Worm (Caenorhabditis elegans) whole organism, L2 larva: Measurements from ENCODE around the gene ttr-48.

ENCODE experiments used
- C34F6.9 ChIP-seq: fragments of 150-350 bp; optimal IDR thresholded peaks from 2 replicates; lab custom pipeline; 2014; ENCODE audit warnings: missing biosample characterization, missing genetic modification characterization
- F13H6.1 ChIP-seq: sonication (generic microtip); optimal IDR thresholded peaks from 2 replicates; lab custom pipeline; 2016; ENCODE audit warnings: missing genetic modification characterization, missing compliant biosample characterization
- Y55F3AM.14 ChIP-seq: fragments of 200-800 bp; sonication (Bioruptor generic); optimal IDR thresholded peaks from 2 replicates; lab custom pipeline; 2018; ENCODE audit warnings: mild to moderate bottlenecking, missing genetic modification characterization, missing compliant biosample characterization
- alr-1 ChIP-seq: fragments of 150-350 bp; optimal IDR thresholded peaks from 2 replicates; lab custom pipeline; 2014; ENCODE audit warnings: missing biosample characterization, missing genetic modification characterization
- aly-2 ChIP-seq: fragments of 150-350 bp; optimal IDR thresholded peaks from 2 replicates; lab custom pipeline; 2014; ENCODE audit warnings: missing biosample characterization, missing genetic modification characterization
- blmp-1 ChIP-seq: sonication (generic microtip); optimal IDR thresholded peaks from 2 replicates; lab custom pipeline; 2017; ENCODE audit warnings: missing genetic modification characterization, mild to moderate bottlenecking, missing compliant biosample characterization, antibody characterized with exemption, moderate library complexity; ENCODE audit not compliant: insufficient read depth
- ceh-16 ChIP-seq: fragments of 150-350 bp; optimal IDR thresholded peaks from 2 replicates; lab custom pipeline; 2014; ENCODE audit warnings: missing biosample characterization, missing genetic modification characterization
- ceh-82 ChIP-seq: fragments of 150-350 bp; optimal IDR thresholded peaks from 2 replicates; lab custom pipeline; 2014; ENCODE audit warnings: missing biosample characterization, missing genetic modification characterization
- crh-2 ChIP-seq: sonication (generic microtip); optimal IDR thresholded peaks from 2 replicates; lab custom pipeline; 2017; ENCODE audit warnings: missing biosample characterization, missing genetic modification characterization
- dmd-4 ChIP-seq: sonication (generic microtip); optimal IDR thresholded peaks from 2 replicates; lab custom pipeline; 2017; ENCODE audit warnings: missing biosample characterization, missing genetic modification characterization
- egl-27 ChIP-seq: sonication (generic microtip); optimal IDR thresholded peaks from 3 replicates; lab custom pipeline; 2017; ENCODE audit warnings: missing biosample characterization, missing genetic modification reagents, missing genetic modification characterization
- elt-3 ChIP-seq: sonication (generic microtip); optimal IDR thresholded peaks from 2 replicates; lab custom pipeline; 2017; ENCODE audit warnings: missing biosample characterization, missing genetic modification characterization
- fos-1 ChIP-seq: fragments of 150-350 bp; optimal IDR thresholded peaks from 2 replicates; lab custom pipeline; 2014; ENCODE audit warnings: missing biosample characterization, missing genetic modification characterization
- lin-13 ChIP-seq: fragments of 150-350 bp; optimal IDR thresholded peaks from 2 replicates; lab custom pipeline; 2014; ENCODE audit warnings: missing biosample characterization, missing genetic modification reagents, missing genetic modification characterization
- lin-39 ChIP-seq: fragments of 150-350 bp; optimal IDR thresholded peaks from 2 replicates; lab custom pipeline; 2014; ENCODE audit warnings: missing biosample characterization, missing genetic modification reagents, missing genetic modification characterization
- lsy-2 ChIP-seq, 2 experiments: fragments of 150-350 bp in 1 of 2; sonication (generic microtip) in 1 of 2; optimal IDR thresholded peaks; 2 replicates each; lab custom pipeline; 2014 to 2017; ENCODE audit warnings: missing biosample characterization in 2 of 2, missing genetic modification characterization in 2 of 2
- mdl-1 ChIP-seq, 2 experiments: fragments of 150-350 bp in 1 of 2; sonication (generic microtip) in 1 of 2; optimal IDR thresholded peaks; 2 replicates each; lab custom pipeline; 2017; ENCODE audit warnings: missing biosample characterization in 2 of 2, missing genetic modification characterization in 2 of 2
- nhr-10 ChIP-seq: sonication (generic microtip); optimal IDR thresholded peaks from 2 replicates; lab custom pipeline; 2017; ENCODE audit warnings: missing biosample characterization, missing genetic modification characterization
- nhr-12 ChIP-seq: fragments of 150-350 bp; optimal IDR thresholded peaks from 2 replicates; lab custom pipeline; 2014; ENCODE audit warnings: missing biosample characterization, missing genetic modification characterization
- nhr-129 ChIP-seq: fragments of 150-350 bp; optimal IDR thresholded peaks from 2 replicates; lab custom pipeline; 2014; ENCODE audit warnings: missing biosample characterization, missing genetic modification characterization
- nhr-21 ChIP-seq: fragments of 150-350 bp; optimal IDR thresholded peaks from 2 replicates; lab custom pipeline; 2014; ENCODE audit warnings: missing biosample characterization, missing genetic modification characterization
- nhr-23 ChIP-seq: fragments of 150-350 bp; optimal IDR thresholded peaks from 2 replicates; lab custom pipeline; 2014; ENCODE audit warnings: missing biosample characterization, missing genetic modification reagents, missing genetic modification characterization
- nhr-237 ChIP-seq: fragments of 150-350 bp; optimal IDR thresholded peaks from 2 replicates; lab custom pipeline; 2014; ENCODE audit warnings: missing biosample characterization, missing genetic modification characterization
- nhr-25 ChIP-seq: fragments of 150-350 bp; sonication (generic microtip); optimal IDR thresholded peaks from 3 replicates; lab custom pipeline; 2014; ENCODE audit warnings: missing biosample characterization, missing genetic modification characterization
- nhr-6 ChIP-seq: fragments of 150-350 bp; optimal IDR thresholded peaks from 2 replicates; lab custom pipeline; 2014; ENCODE audit warnings: missing biosample characterization, missing genetic modification characterization
- peb-1 ChIP-seq: fragments of 150-350 bp; optimal IDR thresholded peaks from 2 replicates; lab custom pipeline; 2014; ENCODE audit warnings: missing biosample characterization, missing genetic modification characterization
- sem-4 ChIP-seq: fragments of 150-350 bp; optimal IDR thresholded peaks from 2 replicates; lab custom pipeline; 2014; ENCODE audit warnings: missing biosample characterization, missing genetic modification reagents, missing genetic modification characterization
- skn-1 ChIP-seq: sonication (generic microtip); optimal IDR thresholded peaks from 2 replicates; lab custom pipeline; 2017; ENCODE audit warnings: missing biosample characterization, missing genetic modification characterization
- sma-3 ChIP-seq: sonication (generic microtip); optimal IDR thresholded peaks from 2 replicates; lab custom pipeline; 2016; ENCODE audit warnings: missing genetic modification reagents, missing genetic modification characterization, missing compliant biosample characterization
- sma-9 ChIP-seq, 2 experiments: fragments of 150-350 bp in 1 of 2; sonication (generic microtip) in 1 of 2; optimal IDR thresholded peaks; 2 replicates each; lab custom pipeline; 2014 to 2016; ENCODE audit warnings: missing genetic modification characterization in 2 of 2, mild to moderate bottlenecking in 1 of 2, missing biosample characterization in 1 of 2, missing compliant biosample characterization in 1 of 2, missing genetic modification reagents in 1 of 2, moderate library complexity in 1 of 2
- snpc-4 ChIP-seq: fragments of 150-350 bp; optimal IDR thresholded peaks from 2 replicates; lab custom pipeline; 2014; ENCODE audit warnings: missing biosample characterization, missing genetic modification characterization
- unc-55 ChIP-seq: fragments of 150-350 bp; sonication (generic microtip); optimal IDR thresholded peaks from 3 replicates; lab custom pipeline; 2014; ENCODE audit warnings: missing biosample characterization, missing genetic modification reagents, missing genetic modification characterization
- zag-1 ChIP-seq: fragments of 150-350 bp; optimal IDR thresholded peaks from 2 replicates; lab custom pipeline; 2014; ENCODE audit warnings: missing biosample characterization, missing genetic modification characterization
- ztf-4 ChIP-seq: fragments of 150-350 bp; optimal IDR thresholded peaks from 2 replicates; lab custom pipeline; 2014; ENCODE audit warnings: missing biosample characterization, missing genetic modification characterization

The ttr-48 gene

DNA sequence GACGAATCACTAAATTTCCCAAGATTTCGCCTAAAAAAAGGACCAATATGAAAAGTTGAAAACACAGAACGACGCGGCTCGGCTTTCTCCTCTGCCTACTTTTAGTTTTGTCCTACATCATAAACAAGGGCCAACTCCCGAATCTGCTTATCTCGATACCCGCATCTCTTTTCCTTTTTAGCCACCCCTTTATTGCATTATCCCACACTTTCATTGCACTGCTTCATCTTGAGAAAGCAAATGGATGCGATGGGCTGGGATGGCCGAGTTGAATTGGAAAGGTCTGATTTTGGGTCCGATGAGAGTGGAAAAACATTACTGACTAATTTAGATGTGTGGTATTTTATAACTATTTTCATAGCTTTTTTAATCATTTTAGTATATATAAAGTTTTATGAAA is 13.5 kb upstream of the ttr-48 start:
- TF ChIP-seq skn-1 (tag; lab: Kevin White, UChicago) (no peak), ceh-82 (tag; lab: Kevin White, UChicago) (no peak), elt-3 (tag; lab: Kevin White, UChicago) (no peak), aly-2 (no peak), lin-13 (no peak), nhr-10 (tag; lab: Kevin White, UChicago) (no peak), nhr-237 (tag; lab: Kevin White, UChicago) (no peak), C34F6.9 (tag; lab: Kevin White, UChicago) (no peak), snpc-4 (tag; lab: Kevin White, UChicago) (no peak), nhr-129 (tag; lab: Kevin White, UChicago) (no peak), sma-9 (GFP tag; optimal IDR thresholded peaks at IDR 0.05; lab: Kevin White, UChicago) (no peak), sma-9 (tag; optimal IDR thresholded peaks at IDR 0.05; lab: Kevin White, UChicago) (no peak)
- TF ChIP-seq, all 48 proteins: peak for 0

ce11 chrX:3853901-3854300 is 11.7 kb upstream of the ttr-48 start:
- peak; percentile 74 for TF ChIP-seq F13H6.1 (tag; lab: Kevin White, UChicago)
- TF ChIP-seq lsy-2 (tag; optimal IDR thresholded peaks at IDR 0.05; lab: Kevin White, UChicago): peak in 1 of 2 experiments; percentile 24
- peak; percentile 9 for TF ChIP-seq sem-4 (tag; lab: Kevin White, UChicago)
- no peak for TF ChIP-seq dmd-4 (tag; lab: Kevin White, UChicago)
- peak; percentile 0 for TF ChIP-seq ztf-4 (tag; lab: Kevin White, UChicago)
- peak; percentile 62 for TF ChIP-seq sma-9 (GFP tag; optimal IDR thresholded peaks at IDR 0.05; lab: Kevin White, UChicago)
- no peak for TF ChIP-seq sma-9 (tag; optimal IDR thresholded peaks at IDR 0.05; lab: Kevin White, UChicago)
- TF ChIP-seq nhr-23 (tag; lab: Kevin White, UChicago): no peak
- TF ChIP-seq unc-55: peak; percentile 10

DNA sequence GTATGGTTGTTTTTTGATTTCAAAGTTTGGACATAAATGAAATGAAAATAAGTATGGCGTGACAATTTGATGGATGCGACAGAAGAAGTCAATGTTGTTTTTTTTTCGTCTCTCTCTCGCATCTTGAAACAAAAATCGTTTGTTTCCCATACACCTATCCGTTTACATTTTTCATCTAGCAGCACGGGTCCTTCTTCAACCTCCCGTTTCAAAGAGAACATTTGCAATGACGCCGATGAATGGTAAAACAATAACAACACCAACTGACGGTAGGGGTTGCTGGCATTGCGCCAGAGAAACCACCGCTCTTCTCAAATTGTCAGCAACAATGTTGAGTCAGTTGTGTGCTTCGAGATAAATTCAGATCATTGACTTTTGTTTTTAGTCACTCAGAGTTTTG is 3.1 kb downstream of the ttr-48 start:
- TF ChIP-seq crh-2 (tag; lab: Kevin White, UChicago) (no peak), peb-1 (no peak), sma-3 (GFP tag; lab: Kevin White, UChicago) (peak; percentile 2), fos-1 (peak; percentile 3), nhr-12 (tag; lab: Kevin White, UChicago) (no peak), C34F6.9 (tag; lab: Kevin White, UChicago) (no peak), lin-39 (tag; lab: Kevin White, UChicago) (no peak), nhr-21 (tag; lab: Kevin White, UChicago) (no peak), Y55F3AM.14 (GFP tag; lab: Kevin White, UChicago) (no peak), egl-27 (tag; lab: Kevin White, UChicago) (peak; percentile 13), lin-13 (no peak), nhr-129 (tag; lab: Kevin White, UChicago) (peak; percentile 83), sem-4 (tag; lab: Kevin White, UChicago) (peak; percentile 55), sma-9 (GFP tag; optimal IDR thresholded peaks at IDR 0.05; lab: Kevin White, UChicago) (peak; percentile 89), sma-9 (tag; optimal IDR thresholded peaks at IDR 0.05; lab: Kevin White, UChicago) (no peak), nhr-6 (tag; lab: Kevin White, UChicago) (peak; percentile 46), ztf-4 (tag; lab: Kevin White, UChicago) (peak; percentile 18), blmp-1 (tag; lab: Kevin White, UChicago) (peak; percentile 63), lsy-2 (tag; optimal IDR thresholded peaks at IDR 0.05; lab: Kevin White, UChicago) (peak in 1 of 2 experiments; percentile 64), F13H6.1 (tag; lab: Kevin White, UChicago) (peak; percentile 88), ceh-16 (peak; percentile 1)

- peak; percentile 38 for TF ChIP-seq nhr-25 (tag; lab: Kevin White, UChicago)
- TF ChIP-seq nhr-10 (tag; lab: Kevin White, UChicago): no peak
- peak; percentile 51 for TF ChIP-seq sem-4 (tag; lab: Kevin White, UChicago)
- TF ChIP-seq, all 48 proteins: peak for 2
Measured at ce11 chrX:3838670-3839069, 3.6 kb downstream of the ttr-48 start.

ce11 chrX:3837752-3838159 is 4.5 kb downstream of the ttr-48 start:
- TF ChIP-seq nhr-21 (tag; lab: Kevin White, UChicago) (peak; percentile 91), C34F6.9 (tag; lab: Kevin White, UChicago) (no peak), blmp-1 (tag; lab: Kevin White, UChicago) (peak; percentile 96), egl-27 (tag; lab: Kevin White, UChicago) (peak; percentile 72), mdl-1 (tag; optimal IDR thresholded peaks at IDR 0.05; lab: Kevin White, UChicago) (peak in 1 of 2 experiments; percentile 1), ceh-16 (peak; percentile 37), alr-1 (no peak), sma-9 (GFP tag; optimal IDR thresholded peaks at IDR 0.05; lab: Kevin White, UChicago) (peak; percentile 71), sma-9 (tag; optimal IDR thresholded peaks at IDR 0.05; lab: Kevin White, UChicago) (no peak), sma-3 (GFP tag; lab: Kevin White, UChicago) (peak; percentile 81), nhr-25 (tag; lab: Kevin White, UChicago) (peak; percentile 90), zag-1 (no peak), peb-1 (no peak), sem-4 (tag; lab: Kevin White, UChicago) (peak; percentile 19), fos-1 (peak; percentile 1), ztf-4 (tag; lab: Kevin White, UChicago) (no peak), nhr-6 (tag; lab: Kevin White, UChicago) (peak; percentile 10), Y55F3AM.14 (GFP tag; lab: Kevin White, UChicago) (peak; percentile 40), nhr-129 (tag; lab: Kevin White, UChicago) (peak; percentile 58)
- TF ChIP-seq, all 48 proteins: peak for 13
